Worm (Caenorhabditis elegans) whole organism, L2 larva: Measurements from ENCODE around the gene nhr-218.

Experiments
- Y55F3AM.14 ChIP-seq: fragments of 200-800 bp; sonication (Bioruptor generic); optimal IDR thresholded peaks from 2 replicates; lab custom pipeline; 2018; ENCODE audit warnings: mild to moderate bottlenecking, missing genetic modification characterization, missing compliant biosample characterization
- lin-11 ChIP-seq: fragments of 150-350 bp; sonication (generic microtip); optimal IDR thresholded peaks from 2 replicates; lab custom pipeline; 2014; ENCODE audit warnings: missing biosample characterization, missing genetic modification characterization, inconsistent platforms, mixed read lengths
- lin-39 ChIP-seq: fragments of 150-350 bp; optimal IDR thresholded peaks from 2 replicates; lab custom pipeline; 2014; ENCODE audit warnings: missing biosample characterization, missing genetic modification reagents, missing genetic modification characterization
- mdl-1 ChIP-seq, 2 experiments: fragments of 150-350 bp in 1 of 2; sonication (generic microtip) in 1 of 2; optimal IDR thresholded peaks; 2 replicates each; lab custom pipeline; 2017; ENCODE audit warnings: missing biosample characterization in 2 of 2, missing genetic modification characterization in 2 of 2
- nhr-11 ChIP-seq: fragments of 150-350 bp; optimal IDR thresholded peaks from 2 replicates; lab custom pipeline; 2014; ENCODE audit warnings: missing biosample characterization, missing genetic modification characterization
- nhr-21 ChIP-seq: fragments of 150-350 bp; optimal IDR thresholded peaks from 2 replicates; lab custom pipeline; 2014; ENCODE audit warnings: missing biosample characterization, missing genetic modification characterization
- nhr-23 ChIP-seq: fragments of 150-350 bp; optimal IDR thresholded peaks from 2 replicates; lab custom pipeline; 2014; ENCODE audit warnings: missing biosample characterization, missing genetic modification reagents, missing genetic modification characterization
- skn-1 ChIP-seq: sonication (generic microtip); optimal IDR thresholded peaks from 2 replicates; lab custom pipeline; 2017; ENCODE audit warnings: missing biosample characterization, missing genetic modification characterization
- unc-62 ChIP-seq: fragments of 150-350 bp; optimal IDR thresholded peaks from 2 replicates; lab custom pipeline; 2014; ENCODE audit warnings: missing biosample characterization, missing genetic modification reagents, missing genetic modification characterization

ce11 chrV:16282147-16282546, 23.9 kb downstream of the nhr-218 start, which contains the start of gene F28G4.2:
- TF ChIP-seq nhr-21: no peak
- TF ChIP-seq mdl-1 (tag; optimal IDR thresholded peaks at IDR 0.05; lab: Kevin White, UChicago): no peak
- no peak for TF ChIP-seq nhr-11 (tag; lab: Kevin White, UChicago)
- TF ChIP-seq unc-62 (GFP tag; lab: Kevin White, UChicago): no peak
- no peak for TF ChIP-seq skn-1 (tag; lab: Kevin White, UChicago)
- TF ChIP-seq Y55F3AM.14 (GFP tag; lab: Kevin White, UChicago): no peak
- no peak for TF ChIP-seq lin-11 (tag; lab: Kevin White, UChicago)
- no peak for TF ChIP-seq lin-39
- no peak for TF ChIP-seq nhr-23 (tag; lab: Kevin White, UChicago)
